Worm (Caenorhabditis elegans): ENCODE measurements around the gene pyt-1.

ce11 chrV:10220605-10221004 lies 8.5 kb downstream of the pyt-1 start, which contains the start of gene C12D8.13:
- no peak for TF ChIP-seq hnd-1 (tag; optimal IDR thresholded peaks at IDR 0.05)
- no peak for TF ChIP-seq ama-1 (optimal IDR thresholded peaks at IDR 0.05)
- TF ChIP-seq B0310.2 (tag; optimal IDR thresholded peaks at IDR 0.05) = no peak
- TF ChIP-seq ets-7 (tag; optimal IDR thresholded peaks at IDR 0.05) = no peak
- TF ChIP-seq ceh-36 (tag; optimal IDR thresholded peaks at IDR 0.05) = no peak
- TF ChIP-seq F13C5.2 (tag; optimal IDR thresholded peaks at IDR 0.05) = no peak
- TF ChIP-seq tbx-11 (GFP tag; IDR thresholded peaks at IDR 0.05) = no peak
- TF ChIP-seq flt-1 (GFP tag; IDR thresholded peaks at IDR 0.05) = no peak
- no peak for TF ChIP-seq ceh-13 (GFP tag; optimal IDR thresholded peaks at IDR 0.05)

Measured in whole organism, early embryonic.